Fruit fly (Drosophila melanogaster) whole organism, embryonic: ENCODE results near the gene CG7945.

Source experiments
- Ada2b ChIP-seq: fragments of 200-800 bp; sonication (Bioruptor generic); IDR thresholded peaks from 2 replicates; pipeline ENCODE4 v1.3.6; 2022; ENCODE audit warnings: missing biosample characterization, missing genetic modification characterization
- B-H1 ChIP-seq: fragments of 200-800 bp; sonication (Bioruptor generic); IDR thresholded peaks from 3 replicates; pipeline ENCODE4 v1.3.6; 2022; ENCODE audit warnings: missing biosample characterization, missing genetic modification characterization
- Bdp1 ChIP-seq: fragments of 200-800 bp; sonication (Bioruptor generic); optimal IDR thresholded peaks from 3 replicates; lab custom pipeline; 2016; ENCODE audit warnings: missing biosample characterization, missing genetic modification characterization
- CG10462 ChIP-seq: fragments of 200-800 bp; sonication (Bioruptor generic); optimal IDR thresholded peaks from 2 replicates; lab custom pipeline; 2016; ENCODE audit warnings: missing biosample characterization, missing genetic modification characterization
- CG11093 ChIP-seq: fragments of 200-800 bp; sonication (Bioruptor generic); IDR thresholded peaks from 3 replicates; pipeline ENCODE4 v1.3.6; 2022; ENCODE audit warnings: missing biosample characterization, missing genetic modification characterization
- CG11696 ChIP-seq: fragments of 200-800 bp; sonication (Bioruptor generic); IDR thresholded peaks from 2 replicates; pipeline ENCODE4 v1.3.6; 2022; ENCODE audit warnings: missing biosample characterization, missing genetic modification characterization
- CG13894 ChIP-seq: fragments of 200-800 bp; sonication (Bioruptor generic); optimal IDR thresholded peaks from 3 replicates; lab custom pipeline; 2018; ENCODE audit warnings: missing biosample characterization, mild to moderate bottlenecking, missing genetic modification characterization, moderate library complexity
- CG15601 ChIP-seq: fragments of 200-800 bp; sonication (Bioruptor generic); optimal IDR thresholded peaks from 3 replicates; lab custom pipeline; 2019; ENCODE audit warnings: missing biosample characterization, mild to moderate bottlenecking, missing genetic modification characterization, moderate library complexity
- CG1647 ChIP-seq: fragments of 200-800 bp; sonication (Bioruptor generic); optimal IDR thresholded peaks from 3 replicates; lab custom pipeline; 2016; ENCODE audit warnings: missing biosample characterization, missing genetic modification characterization
- CG16779 ChIP-seq: fragments of 200-800 bp; sonication (Bioruptor generic); IDR thresholded peaks from 2 replicates; pipeline ENCODE4 v1.3.6; 2022; ENCODE audit warnings: missing biosample characterization, missing genetic modification characterization
- CG2875 ChIP-seq: fragments of 200-800 bp; sonication (Bioruptor generic); optimal IDR thresholded peaks from 2 replicates; lab custom pipeline; 2017; ENCODE audit warnings: missing biosample characterization, mild to moderate bottlenecking, missing genetic modification characterization, missing genetic modification reagents
- CG34422 ChIP-seq: fragments of 200-800 bp; sonication (Bioruptor generic); IDR thresholded peaks from 3 replicates; pipeline ENCODE4 v1.3.6; 2022; ENCODE audit warnings: missing biosample characterization, missing genetic modification characterization
- CG6272 ChIP-seq: fragments of 200-800 bp; sonication (Bioruptor generic); IDR thresholded peaks from 2 replicates; pipeline ENCODE4 v1.3.6; 2022; ENCODE audit warnings: missing biosample characterization, missing genetic modification characterization
- CG8388 ChIP-seq: fragments of 200-800 bp; sonication (Bioruptor generic); optimal IDR thresholded peaks from 2 replicates; lab custom pipeline; 2019; ENCODE audit warnings: missing biosample characterization, mild to moderate bottlenecking, missing genetic modification characterization, moderate library complexity
- CG9609 ChIP-seq: fragments of 200-800 bp; sonication (Bioruptor generic); optimal IDR thresholded peaks from 3 replicates; lab custom pipeline; 2016; ENCODE audit warnings: missing biosample characterization, missing genetic modification characterization
- CG9727 ChIP-seq: fragments of 200-800 bp; sonication (Bioruptor generic); optimal IDR thresholded peaks from 3 replicates; lab custom pipeline; 2017; ENCODE audit warnings: missing biosample characterization, mild to moderate bottlenecking, missing genetic modification characterization
- CG9932 ChIP-seq: fragments of 200-800 bp; sonication (Bioruptor generic); IDR thresholded peaks from 2 replicates; pipeline ENCODE4 v1.3.6; 2022; ENCODE audit warnings: missing biosample characterization, missing genetic modification characterization
- Deaf1 ChIP-seq: fragments of 200-800 bp; optimal IDR thresholded peaks from 3 replicates; lab custom pipeline; 2019; ENCODE audit warnings: missing biosample characterization, mild to moderate bottlenecking, missing genetic modification characterization, moderate library complexity
- Dip3 ChIP-seq: fragments of 200-800 bp; sonication (Bioruptor generic); optimal IDR thresholded peaks from 3 replicates; lab custom pipeline; 2016; ENCODE audit warnings: missing biosample characterization, missing genetic modification characterization
- Dll ChIP-seq: fragments of 200-800 bp; sonication (Bioruptor generic); IDR thresholded peaks from 4 replicates; pipeline ENCODE4 v1.3.6; 2022; ENCODE audit warnings: missing biosample characterization, missing genetic modification characterization; ENCODE audit not compliant: partially characterized antibody
- Doc3 ChIP-seq: fragments of 200-800 bp; sonication (Bioruptor generic); IDR thresholded peaks from 3 replicates; pipeline ENCODE4 v1.3.6; 2022; ENCODE audit warnings: missing biosample characterization, missing genetic modification characterization; ENCODE audit not compliant: partially characterized antibody
- Dref ChIP-seq: fragments of 200-800 bp; sonication (Bioruptor generic); IDR thresholded peaks from 2 replicates; pipeline ENCODE4 v1.3.6; 2022; ENCODE audit warnings: missing biosample characterization, missing genetic modification characterization
- Fer1 ChIP-seq: fragments of 200-800 bp; sonication (Bioruptor generic); optimal IDR thresholded peaks from 2 replicates; lab custom pipeline; 2017; ENCODE audit warnings: missing biosample characterization, mild to moderate bottlenecking, missing genetic modification characterization
- HLHmδ ChIP-seq: fragments of 200-800 bp; sonication (Bioruptor generic); optimal IDR thresholded peaks from 2 replicates; lab custom pipeline; 2018; ENCODE audit warnings: missing biosample characterization, mild to moderate bottlenecking, missing genetic modification characterization, moderate library complexity
- Hmr ChIP-seq: fragments of 200-800 bp; sonication (Bioruptor generic); optimal IDR thresholded peaks from 3 replicates; lab custom pipeline; 2017; ENCODE audit warnings: mild to moderate bottlenecking, missing biosample characterization, missing genetic modification reagents, missing genetic modification characterization
- Hr78 ChIP-seq, 2 experiments: fragments of 200-800 bp in 1 of 2; fragments of >200 bp in 1 of 2; sonication (Bioruptor generic) in 1 of 2; optimal IDR thresholded peaks; 2 replicates each; lab custom pipeline; 2017 to 2019; ENCODE audit warnings: missing biosample characterization in 2 of 2, missing genetic modification characterization in 2 of 2, mild to moderate bottlenecking in 1 of 2, moderate library complexity in 1 of 2
- Kr ChIP-seq: fragments of 200-800 bp; sonication (Bioruptor generic); optimal IDR thresholded peaks from 2 replicates; lab custom pipeline; 2017; ENCODE audit warnings: missing biosample characterization, mild to moderate bottlenecking, missing genetic modification characterization
- Lhr ChIP-seq: fragments of 200-800 bp; sonication (Bioruptor generic); optimal IDR thresholded peaks from 3 replicates; lab custom pipeline; 2017; ENCODE audit warnings: mild to moderate bottlenecking, missing biosample characterization, missing genetic modification reagents, missing genetic modification characterization
- Oli ChIP-seq: fragments of 200-800 bp; sonication (Bioruptor generic); optimal IDR thresholded peaks from 2 replicates; lab custom pipeline; 2018; ENCODE audit warnings: missing biosample characterization, mild to moderate bottlenecking, missing genetic modification characterization, moderate library complexity
- Scr ChIP-seq: fragments of 200-800 bp; sonication (Bioruptor generic); IDR thresholded peaks from 2 replicates; pipeline ENCODE4 v1.3.6; 2022; ENCODE audit warnings: missing biosample characterization, missing genetic modification characterization; ENCODE audit not compliant: partially characterized antibody
- Sry-β ChIP-seq: fragments of 200-800 bp; sonication (Bioruptor generic); optimal IDR thresholded peaks from 2 replicates; lab custom pipeline; 2018; ENCODE audit warnings: missing biosample characterization, mild to moderate bottlenecking, missing genetic modification characterization, moderate library complexity
- Xrp1 ChIP-seq: fragments of 200-800 bp; sonication (Bioruptor generic); IDR thresholded peaks from 2 replicates; pipeline ENCODE4 v1.3.6; 2022; ENCODE audit warnings: missing biosample characterization, missing genetic modification characterization
- abd-A ChIP-seq: fragments of 200-800 bp; sonication (Bioruptor generic); optimal IDR thresholded peaks from 3 replicates; lab custom pipeline; 2019; ENCODE audit warnings: missing biosample characterization, mild to moderate bottlenecking, missing genetic modification characterization, moderate library complexity
- al ChIP-seq: fragments of 200-800 bp; sonication (Bioruptor generic); IDR thresholded peaks from 2 replicates; pipeline ENCODE4 v1.3.6; 2022; ENCODE audit warnings: missing biosample characterization, missing genetic modification characterization
- br ChIP-seq: fragments of >200 bp; optimal IDR thresholded peaks from 2 replicates; lab custom pipeline; 2017
- da ChIP-seq: fragments of 200-800 bp; sonication (Bioruptor generic); optimal IDR thresholded peaks from 2 replicates; lab custom pipeline; 2016; ENCODE audit warnings: missing biosample characterization, missing genetic modification characterization
- ewg ChIP-seq: fragments of 200-800 bp; sonication (Bioruptor generic); optimal IDR thresholded peaks from 3 replicates; lab custom pipeline; 2017; ENCODE audit warnings: mild to moderate bottlenecking, missing biosample characterization, missing genetic modification reagents, missing genetic modification characterization
- exex ChIP-seq: fragments of 200-800 bp; sonication (Bioruptor generic); optimal IDR thresholded peaks from 4 replicates; lab custom pipeline; 2018; ENCODE audit warnings: missing biosample characterization, mild to moderate bottlenecking, missing genetic modification characterization, moderate library complexity
- hbn ChIP-seq: fragments of 200-800 bp; sonication (Bioruptor generic); IDR thresholded peaks from 2 replicates; pipeline ENCODE4 v1.3.6; 2022; ENCODE audit warnings: missing biosample characterization, missing genetic modification characterization; ENCODE audit not compliant: partially characterized antibody
- hth ChIP-seq: fragments of >200 bp; optimal IDR thresholded peaks from 2 replicates; lab custom pipeline; 2017; ENCODE audit warnings: inconsistent platforms
- insv ChIP-seq, 2 experiments: fragments of 200-800 bp; sonication (Bioruptor generic); optimal IDR thresholded peaks; 3 replicates each; lab custom pipeline; 2016 to 2018; ENCODE audit warnings: missing biosample characterization in 2 of 2, missing genetic modification characterization in 2 of 2
- lab ChIP-seq: fragments of 200-800 bp; sonication (Bioruptor generic); optimal IDR thresholded peaks from 3 replicates; lab custom pipeline; 2017; ENCODE audit warnings: missing biosample characterization, missing genetic modification characterization, mild to moderate bottlenecking, moderate library complexity, missing genetic modification reagents
- luna ChIP-seq: fragments of 200-800 bp; sonication (Bioruptor generic); optimal IDR thresholded peaks from 2 replicates; lab custom pipeline; 2016; ENCODE audit warnings: missing biosample characterization, missing genetic modification characterization
- odd ChIP-seq: fragments of 200-800 bp; sonication (Bioruptor generic); optimal IDR thresholded peaks from 2 replicates; lab custom pipeline; 2017; ENCODE audit warnings: missing biosample characterization, mild to moderate bottlenecking, missing genetic modification characterization
- pros ChIP-seq: fragments of 200-800 bp; sonication (Bioruptor generic); optimal IDR thresholded peaks from 3 replicates; lab custom pipeline; 2019; ENCODE audit warnings: missing biosample characterization, mild to moderate bottlenecking, missing genetic modification characterization, moderate library complexity
- scrt ChIP-seq: fragments of 200-800 bp; sonication (Bioruptor generic); optimal IDR thresholded peaks from 2 replicates; lab custom pipeline; 2018; ENCODE audit warnings: missing biosample characterization, mild to moderate bottlenecking, missing genetic modification characterization, moderate library complexity
- z ChIP-seq: fragments of 200-800 bp; sonication (Bioruptor generic); IDR thresholded peaks from 3 replicates; pipeline ENCODE4 v1.3.6; 2022; ENCODE audit warnings: missing biosample characterization, missing genetic modification characterization
- zen ChIP-seq: fragments of 200-800 bp; sonication (Bioruptor generic); optimal IDR thresholded peaks from 3 replicates; lab custom pipeline; 2018; ENCODE audit warnings: missing biosample characterization, mild to moderate bottlenecking, missing genetic modification characterization, moderate library complexity
- zfh1 ChIP-seq: fragments of 200-800 bp; sonication (Bioruptor generic); IDR thresholded peaks from 3 replicates; pipeline ENCODE4 v1.3.6; 2022; ENCODE audit warnings: missing biosample characterization, missing genetic modification characterization

The CG7945 gene

DNA sequence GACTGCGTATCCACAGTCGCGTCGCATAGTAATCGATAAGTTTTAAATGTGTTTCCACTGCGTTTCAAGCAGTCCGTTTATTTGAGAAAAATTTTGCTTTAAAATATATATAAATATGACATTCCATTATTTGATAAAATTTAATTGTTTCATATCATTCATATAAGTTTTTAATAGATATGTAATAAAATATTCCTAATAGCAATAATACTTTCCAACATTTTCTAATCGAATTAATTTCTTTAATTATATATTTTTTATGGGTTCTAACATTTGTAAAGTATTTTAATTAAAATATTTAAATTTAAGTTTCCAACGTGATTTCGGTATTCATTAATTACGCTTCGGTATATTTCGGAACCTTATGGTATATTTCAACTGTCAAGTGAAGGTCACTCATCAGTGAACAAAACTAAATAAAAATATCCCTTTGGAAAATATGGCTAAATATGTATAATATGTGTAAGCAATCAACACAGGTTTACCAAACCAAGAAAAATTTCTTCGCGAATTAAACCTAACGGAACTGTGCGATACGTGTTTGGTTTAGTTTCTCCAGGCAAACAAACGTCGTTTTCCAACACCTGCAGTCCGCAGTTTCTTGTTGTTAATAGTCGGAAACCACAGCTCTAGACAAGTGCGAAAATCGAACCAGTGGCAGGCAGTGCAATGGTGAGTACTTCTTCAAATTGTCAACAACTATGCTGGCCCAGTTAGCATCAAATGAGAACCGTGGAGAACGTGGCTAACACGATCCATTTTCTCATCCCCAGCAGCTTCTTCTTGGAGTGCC, 39.3 kb upstream of the CG7945 start, which contains the start of the genes CG7739 and SCCRO (continued):
- TF ChIP-seq CG11696 (GFP tag; lab: Robert Waterston, UW) (peak; percentile 57; the same call in 1 of the 2 replicates), Xrp1 (peak; percentile 81), hbn (GFP tag; lab: Robert Waterston, UW) (peak; percentile 34; the same call in 1 of the 2 replicates), CG8388 (GFP tag; lab: Kevin White, UChicago) (peak; percentile 58), CG13894 (tag; lab: Kevin White, UChicago) (no peak), Dll (GFP tag; lab: Robert Waterston, UW) (peak; percentile 59; the same call in 2 of the 4 replicates), pros (GFP tag; lab: Kevin White, UChicago) (no peak), CG2875 (GFP tag; lab: Kevin White, UChicago) (no peak), da (GFP tag; lab: Kevin White, UChicago) (no peak), Ada2b (GFP tag; lab: Robert Waterston, UW) (peak; percentile 69), luna (GFP tag; lab: Kevin White, UChicago) (no peak), hth (lab: Kevin White, UChicago) (no peak), Lhr (GFP tag; lab: Kevin White, UChicago) (no peak), ewg (GFP tag; lab: Kevin White, UChicago) (no peak), HLHmδ (GFP tag; lab: Kevin White, UChicago) (no peak), CG15601 (tag; lab: Kevin White, UChicago) (peak; percentile 52), zen (tag; lab: Kevin White, UChicago) (peak; percentile 54), CG1647 (GFP tag; lab: Kevin White, UChicago) (peak; percentile 7), Hmr (GFP tag; lab: Kevin White, UChicago) (peak; percentile 42), Kr (GFP tag; lab: Kevin White, UChicago) (no peak), Hr78 (GFP tag; optimal IDR thresholded peaks at IDR 0.05; lab: Kevin White, UChicago) (no peak), Doc3 (GFP tag; lab: Robert Waterston, UW) (no peak), Deaf1 (tag; lab: Kevin White, UChicago) (no peak), B-H1 (GFP tag; lab: Robert Waterston, UW) (peak; percentile 51; the same call in 1 of the 3 replicates), insv (GFP tag; optimal IDR thresholded peaks at IDR 0.05; lab: Kevin White, UChicago) (no peak), scrt (GFP tag; lab: Kevin White, UChicago) (no peak), Sry-β (GFP tag; lab: Kevin White, UChicago) (no peak), zfh1 (peak; percentile 64; the same call in 2 of the 3 replicates), al (GFP tag; lab: Robert Waterston, UW) (peak; percentile 50; the same call in 1 of the 2 replicates), CG9932 (GFP tag; lab: Robert Waterston, UW) (peak; percentile 81), z (GFP tag; lab: Robert Waterston, UW) (no peak), exex (peak; percentile 25), CG11093 (no peak), br (lab: Kevin White, UChicago) (no peak), CG9727 (GFP tag; lab: Kevin White, UChicago) (peak; percentile 60), abd-A (tag; lab: Kevin White, UChicago) (no peak), CG10462 (GFP tag; lab: Kevin White, UChicago) (no peak), CG9609 (GFP tag; lab: Kevin White, UChicago) (peak; percentile 20), Scr (GFP tag; lab: Robert Waterston, UW) (peak; percentile 66), lab (GFP tag; lab: Kevin White, UChicago) (no peak), CG6272 (peak; percentile 64; the same call in 1 of the 2 replicates), CG34422 (GFP tag; lab: Robert Waterston, UW) (peak; percentile 72; the same call in 2 of the 3 replicates), Fer1 (no peak), Oli (tag; lab: Kevin White, UChicago) (peak; percentile 29), Dref (GFP tag; lab: Robert Waterston, UW) (peak; percentile 83), CG16779 (GFP tag; lab: Robert Waterston, UW) (no peak), Dip3 (peak; percentile 30), odd (GFP tag; lab: Kevin White, UChicago) (no peak), Bdp1 (GFP tag; lab: Kevin White, UChicago) (peak; percentile 35)
